Fruit fly (Drosophila melanogaster) whole organism, adult: ENCODE results near the gene CG16789.

Experiments
- CG11617 ChIP-seq: fragments of 200-800 bp; sonication (Bioruptor generic); optimal IDR thresholded peaks from 2 replicates; lab custom pipeline; 2017; ENCODE audit warnings: mild to moderate bottlenecking, missing biosample characterization, missing genetic modification reagents, missing genetic modification characterization
- CG12768 ChIP-seq: fragments of 200-800 bp; sonication (Bioruptor generic); optimal IDR thresholded peaks from 2 replicates; lab custom pipeline; 2017; ENCODE audit warnings: missing biosample characterization, missing genetic modification characterization, mild to moderate bottlenecking, moderate library complexity, missing genetic modification reagents
- CG14711 ChIP-seq: fragments of 200-800 bp; sonication (Bioruptor generic); optimal IDR thresholded peaks from 2 replicates; lab custom pipeline; 2018; ENCODE audit warnings: missing biosample characterization, mild to moderate bottlenecking, missing genetic modification characterization, moderate library complexity
- CG1620 ChIP-seq: fragments of 200-800 bp; sonication (Bioruptor generic); optimal IDR thresholded peaks from 2 replicates; lab custom pipeline; 2016; ENCODE audit warnings: missing biosample characterization, missing genetic modification characterization
- CG33017 ChIP-seq: fragments of 200-800 bp; sonication (Bioruptor generic); optimal IDR thresholded peaks from 2 replicates; lab custom pipeline; 2018; ENCODE audit warnings: missing biosample characterization, mild to moderate bottlenecking, missing genetic modification characterization, moderate library complexity
- CG5204 ChIP-seq: fragments of 200-800 bp; sonication (Bioruptor generic); optimal IDR thresholded peaks from 2 replicates; lab custom pipeline; 2016; ENCODE audit warnings: missing biosample characterization, missing genetic modification characterization
- CG7045 ChIP-seq: fragments of 200-800 bp; sonication (Bioruptor generic); optimal IDR thresholded peaks from 2 replicates; lab custom pipeline; 2017; ENCODE audit warnings: missing biosample characterization, mild to moderate bottlenecking, missing genetic modification characterization
- CG7101 ChIP-seq: fragments of 200-800 bp; sonication (Bioruptor generic); optimal IDR thresholded peaks from 2 replicates; lab custom pipeline; 2018; ENCODE audit warnings: missing biosample characterization, mild to moderate bottlenecking, missing genetic modification characterization, moderate library complexity
- Clk ChIP-seq: fragments of 200-800 bp; sonication (Bioruptor generic); optimal IDR thresholded peaks from 2 replicates; lab custom pipeline; 2017; ENCODE audit warnings: missing biosample characterization, missing genetic modification characterization
- Crg-1 ChIP-seq: fragments of 200-800 bp; sonication (Bioruptor generic); optimal IDR thresholded peaks from 2 replicates; lab custom pipeline; 2016; ENCODE audit warnings: missing biosample characterization, missing genetic modification characterization
- Hr96 ChIP-seq: fragments of 200-800 bp; sonication (Bioruptor generic); optimal IDR thresholded peaks from 2 replicates; lab custom pipeline; 2016; ENCODE audit warnings: missing biosample characterization, missing genetic modification characterization
- Mnt ChIP-seq: fragments of 200-800 bp; sonication (Bioruptor generic); optimal IDR thresholded peaks from 2 replicates; lab custom pipeline; 2016; ENCODE audit warnings: missing biosample characterization, mild to moderate bottlenecking, missing genetic modification characterization
- bab1 ChIP-seq: fragments of 200-800 bp; sonication (Bioruptor generic); optimal IDR thresholded peaks from 3 replicates; lab custom pipeline; 2019; ENCODE audit warnings: missing biosample characterization, mild to moderate bottlenecking, missing genetic modification characterization, moderate library complexity
- cic ChIP-seq: fragments of 200-800 bp; sonication (Bioruptor generic); optimal IDR thresholded peaks from 2 replicates; lab custom pipeline; 2017; ENCODE audit warnings: missing biosample characterization, mild to moderate bottlenecking, missing genetic modification characterization, moderate library complexity
- cnc ChIP-seq, 2 experiments: fragments of >200 bp; optimal IDR thresholded peaks; 2 replicates each; lab custom pipeline; 2017
- kay ChIP-seq: fragments of 200-800 bp; sonication (Bioruptor generic); peaks from one replicate; lab custom pipeline; 2016; ENCODE audit warnings: missing biosample characterization, missing genetic modification characterization, borderline replicate concordance
- ovo ChIP-seq: fragments of 200-800 bp; sonication (Bioruptor generic); optimal IDR thresholded peaks from 2 replicates; lab custom pipeline; 2016; ENCODE audit warnings: missing biosample characterization, missing genetic modification characterization
- pad ChIP-seq: fragments of 200-800 bp; sonication (Bioruptor generic); optimal IDR thresholded peaks from 3 replicates; lab custom pipeline; 2017; ENCODE audit warnings: missing biosample characterization, missing genetic modification characterization, mild to moderate bottlenecking, moderate library complexity, missing genetic modification reagents
- tj ChIP-seq: fragments of 200-800 bp; sonication (Bioruptor generic); optimal IDR thresholded peaks from 3 replicates; lab custom pipeline; 2017; ENCODE audit warnings: missing biosample characterization, mild to moderate bottlenecking, missing genetic modification characterization, moderate library complexity
- toe ChIP-seq: fragments of 200-800 bp; sonication (Bioruptor generic); optimal IDR thresholded peaks from 2 replicates; lab custom pipeline; 2016; ENCODE audit warnings: missing biosample characterization, missing genetic modification characterization

CG16789 gene

DNA sequence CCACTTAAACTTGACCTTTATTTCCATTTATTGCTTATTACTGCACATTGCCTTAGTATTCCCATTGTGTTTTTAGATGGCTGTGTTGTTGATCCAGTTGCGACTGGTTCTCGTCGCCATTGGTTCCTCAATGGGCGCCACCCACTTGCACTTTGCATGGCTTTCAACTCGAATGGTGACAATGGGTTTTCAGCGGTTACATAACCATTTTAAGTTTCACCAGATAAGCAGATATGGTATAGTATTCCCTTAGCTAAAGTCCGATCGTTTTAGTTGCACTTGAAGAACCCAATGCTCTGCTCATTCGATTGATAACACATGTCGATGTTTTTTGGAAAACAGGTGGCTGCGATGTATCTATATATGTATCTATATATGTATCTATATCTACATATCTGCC is 36.0 kb downstream of the CG16789 start:
- TF ChIP-seq Clk (GFP tag; lab: Kevin White, UChicago) = no peak
- TF ChIP-seq CG14711 = no peak
- no peak for TF ChIP-seq CG1620
- TF ChIP-seq CG5204 (GFP tag; lab: Kevin White, UChicago) = no peak
- peak; percentile 12 for TF ChIP-seq kay (GFP tag; lab: Kevin White, UChicago)
- TF ChIP-seq ovo (GFP tag; lab: Kevin White, UChicago) = peak; percentile 15
- TF ChIP-seq Crg-1 (GFP tag; lab: Kevin White, UChicago) = no peak
- TF ChIP-seq cic (GFP tag; lab: Kevin White, UChicago) = peak; percentile 36
- no peak for TF ChIP-seq CG7101 (tag; lab: Kevin White, UChicago)
- TF ChIP-seq CG7045 (GFP tag; lab: Kevin White, UChicago) = no peak
- no peak for TF ChIP-seq Mnt (GFP tag; lab: Kevin White, UChicago)
- TF ChIP-seq CG33017 (tag; lab: Kevin White, UChicago) = no peak
- TF ChIP-seq cnc (optimal IDR thresholded peaks at IDR 0.05; lab: Kevin White, UChicago) = no peak
- TF ChIP-seq toe (GFP tag; lab: Kevin White, UChicago) = no peak
- TF ChIP-seq CG11617 (GFP tag; lab: Kevin White, UChicago) = no peak
- no peak for TF ChIP-seq pad (GFP tag; lab: Kevin White, UChicago)
- peak; percentile 33 for TF ChIP-seq tj (GFP tag; lab: Kevin White, UChicago)
- no peak for TF ChIP-seq bab1
- no peak for TF ChIP-seq Hr96 (GFP tag; lab: Kevin White, UChicago)
- TF ChIP-seq CG12768 (GFP tag; lab: Kevin White, UChicago) = peak; percentile 10

DNA sequence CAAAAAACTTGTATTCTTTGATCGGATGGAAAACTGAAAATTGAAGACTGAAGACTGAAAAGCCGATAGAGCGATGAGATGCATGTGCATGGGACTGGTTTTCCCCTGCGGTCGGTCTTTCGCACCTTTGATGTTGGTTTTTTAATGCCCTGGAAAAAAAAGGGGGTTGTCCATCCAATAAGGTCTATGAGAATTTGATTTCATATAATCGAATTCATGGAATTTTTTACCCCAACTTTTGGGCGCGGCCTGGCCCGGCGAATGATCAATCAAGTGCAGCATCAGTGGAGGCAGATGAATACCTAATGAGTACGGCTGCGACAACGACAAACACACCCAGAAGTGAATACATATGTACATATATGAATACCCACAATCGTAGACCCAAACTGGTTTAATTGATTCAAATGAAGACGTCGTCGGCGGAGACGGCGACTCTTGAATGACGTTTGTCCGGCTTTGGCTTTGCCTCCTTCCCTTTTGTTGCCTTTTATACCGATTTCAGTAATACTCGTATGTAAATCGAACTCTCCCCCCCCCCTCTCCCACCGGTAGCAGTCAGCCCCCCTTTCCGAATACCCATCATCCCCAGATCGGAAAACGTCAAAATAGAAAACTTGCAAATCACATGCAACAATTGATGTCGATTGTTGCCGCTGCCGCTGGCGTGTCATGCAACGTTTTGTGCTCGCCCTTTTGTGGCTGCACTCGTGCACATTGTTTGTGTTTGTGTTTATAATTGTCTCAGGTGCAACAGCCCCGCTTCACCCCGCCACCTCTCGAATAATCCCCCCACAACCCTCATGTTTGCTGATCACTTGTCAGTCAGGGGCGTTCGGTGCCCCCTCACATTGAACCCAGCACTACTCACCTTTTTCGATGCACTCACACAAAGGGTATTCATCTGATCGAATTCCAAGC is 37.3 kb downstream of the CG16789 start:
- TF ChIP-seq CG11617 (GFP tag; lab: Kevin White, UChicago) (no peak), cnc (optimal IDR thresholded peaks at IDR 0.05; lab: Kevin White, UChicago) (no peak), pad (GFP tag; lab: Kevin White, UChicago) (no peak), bab1 (no peak), Mnt (GFP tag; lab: Kevin White, UChicago) (no peak), tj (GFP tag; lab: Kevin White, UChicago) (no peak), CG7045 (GFP tag; lab: Kevin White, UChicago) (no peak), ovo (GFP tag; lab: Kevin White, UChicago) (no peak), CG12768 (GFP tag; lab: Kevin White, UChicago) (no peak), cic (GFP tag; lab: Kevin White, UChicago) (no peak), CG7101 (tag; lab: Kevin White, UChicago) (no peak), CG14711 (no peak)

DNA sequence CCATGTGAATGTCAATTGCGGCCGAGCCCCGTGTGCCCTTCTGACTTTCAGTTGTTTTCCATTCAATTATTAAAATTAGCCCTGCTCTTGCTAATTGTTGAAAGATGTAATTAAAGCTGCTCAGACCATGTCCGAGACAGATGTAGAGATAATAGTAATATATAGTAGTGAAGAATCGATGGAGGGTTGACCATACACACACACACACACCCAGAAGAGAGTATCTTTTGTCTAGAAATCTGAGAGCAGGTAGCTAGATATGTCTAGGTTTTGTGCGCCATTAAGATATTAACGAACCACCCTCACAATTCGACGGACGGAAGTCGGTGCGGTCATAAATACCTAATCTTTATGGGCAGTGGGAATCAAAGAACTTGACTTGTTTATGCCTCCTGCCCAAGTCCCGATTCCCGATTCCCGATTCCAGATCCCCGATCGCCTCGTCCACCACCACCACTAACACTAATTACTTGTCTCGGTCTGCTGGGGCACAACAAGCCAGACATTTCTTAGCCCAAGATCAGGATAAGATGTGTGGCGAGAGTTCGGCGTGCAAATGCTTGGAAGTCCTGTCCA is 38.5 kb downstream of the CG16789 start:
- TF ChIP-seq cnc (optimal IDR thresholded peaks at IDR 0.05; lab: Kevin White, UChicago) (no peak), CG11617 (GFP tag; lab: Kevin White, UChicago) (no peak), ovo (GFP tag; lab: Kevin White, UChicago) (no peak), CG5204 (GFP tag; lab: Kevin White, UChicago) (no peak), Mnt (GFP tag; lab: Kevin White, UChicago) (no peak), CG14711 (no peak)

DNA sequence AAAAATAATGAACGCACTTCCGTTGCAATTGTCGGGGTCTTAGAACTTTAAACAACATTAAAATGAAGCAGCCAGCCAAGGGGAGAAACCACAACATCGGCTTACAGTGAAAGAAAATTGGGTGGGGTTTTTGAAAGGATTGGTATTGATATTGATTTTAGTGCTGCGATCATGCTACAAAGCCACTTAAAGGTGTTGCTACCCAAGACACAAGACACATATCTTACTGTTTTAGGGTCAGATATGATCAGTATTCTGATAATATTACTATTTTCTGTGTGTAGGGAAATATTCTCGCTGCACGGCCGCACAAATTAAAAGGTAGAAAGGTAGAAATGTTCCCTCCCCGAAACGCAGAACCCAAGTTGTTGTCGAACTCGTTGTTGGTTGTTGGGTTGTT is 39.1 kb downstream of the CG16789 start:
- TF ChIP-seq CG7101 (tag; lab: Kevin White, UChicago) (no peak), CG33017 (tag; lab: Kevin White, UChicago) (no peak), tj (GFP tag; lab: Kevin White, UChicago) (no peak), CG14711 (no peak), ovo (GFP tag; lab: Kevin White, UChicago) (no peak), toe (GFP tag; lab: Kevin White, UChicago) (no peak), Clk (GFP tag; lab: Kevin White, UChicago) (no peak)

DNA sequence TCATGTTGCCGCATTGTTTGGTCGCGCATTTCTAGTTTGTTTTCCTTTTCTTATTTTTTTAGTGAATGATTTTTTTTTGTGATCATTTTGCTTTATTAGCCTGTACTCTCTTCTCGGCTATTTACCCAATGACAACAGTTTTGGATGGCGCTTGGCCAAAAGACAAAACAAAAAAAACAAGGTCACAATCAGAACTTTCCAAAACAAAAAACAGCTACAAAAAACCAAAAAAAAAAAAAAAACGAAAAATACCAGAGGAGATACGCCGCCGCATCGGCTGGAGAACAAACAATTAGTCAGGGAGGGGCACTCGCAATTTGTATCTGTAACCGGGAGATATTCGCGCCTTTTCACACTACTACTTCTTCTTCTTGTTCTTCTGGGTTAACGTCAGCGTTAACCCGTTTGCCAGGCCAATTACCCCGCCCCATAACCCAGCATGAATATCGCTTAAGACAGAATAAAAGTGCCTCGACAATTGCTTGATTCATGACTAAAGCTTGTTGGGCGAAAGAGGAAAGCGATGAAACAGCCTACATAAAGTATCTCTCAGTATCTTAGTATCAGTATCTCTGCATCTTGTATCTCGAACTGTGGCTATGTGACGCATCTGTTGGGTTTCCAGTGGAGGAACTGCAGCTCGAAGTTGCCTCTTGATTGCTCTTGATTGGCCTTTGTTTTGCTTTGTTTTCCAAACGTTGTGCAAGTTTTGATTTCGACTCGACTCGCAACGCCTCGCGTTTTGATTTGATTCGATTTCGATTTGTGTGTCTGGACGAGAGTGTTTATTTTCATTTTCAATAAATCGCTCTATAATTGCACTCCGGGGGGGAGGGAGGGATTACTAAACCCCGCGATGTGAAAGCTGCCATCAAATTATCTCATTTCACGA is 41.2 kb downstream of the CG16789 start:
- TF ChIP-seq CG7101 (tag; lab: Kevin White, UChicago) (no peak), bab1 (no peak)

DNA sequence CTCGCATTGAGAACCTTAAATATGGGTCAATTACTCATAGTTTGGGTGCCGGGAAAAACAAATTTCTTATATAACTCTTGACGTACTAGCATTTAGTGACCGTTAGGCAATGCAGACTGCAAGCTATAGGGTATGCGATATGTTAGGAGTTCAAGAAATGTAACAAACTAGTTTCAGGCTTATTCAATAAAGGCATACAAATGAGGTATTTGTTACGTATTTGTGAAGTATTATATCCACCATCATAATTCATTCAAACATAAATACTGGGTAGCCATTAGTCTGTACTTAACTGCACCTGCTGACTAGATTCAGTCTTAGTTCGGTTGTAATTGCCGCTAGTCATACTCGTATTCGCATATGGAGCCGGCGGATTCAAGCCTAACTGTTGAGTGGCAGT is 42.2 kb downstream of the CG16789 start:
- no peak for TF ChIP-seq cic (GFP tag; lab: Kevin White, UChicago)
- no peak for TF ChIP-seq Clk (GFP tag; lab: Kevin White, UChicago)
- no peak for TF ChIP-seq CG5204 (GFP tag; lab: Kevin White, UChicago)
- no peak for TF ChIP-seq cnc (optimal IDR thresholded peaks at IDR 0.05; lab: Kevin White, UChicago)
- no peak for TF ChIP-seq ovo (GFP tag; lab: Kevin White, UChicago)
- no peak for TF ChIP-seq kay (GFP tag; lab: Kevin White, UChicago)
- TF ChIP-seq tj (GFP tag; lab: Kevin White, UChicago) = no peak
- TF ChIP-seq Crg-1 (GFP tag; lab: Kevin White, UChicago) = no peak
- TF ChIP-seq CG11617 (GFP tag; lab: Kevin White, UChicago) = no peak
- TF ChIP-seq CG14711 = no peak
- no peak for TF ChIP-seq CG1620
- TF ChIP-seq CG33017 (tag; lab: Kevin White, UChicago) = no peak
- TF ChIP-seq Mnt (GFP tag; lab: Kevin White, UChicago) = no peak
- TF ChIP-seq CG7045 (GFP tag; lab: Kevin White, UChicago) = no peak
